In genomic region chrV:14612168-14612567, ce11 we compare ENCODE assay signal across 3 worm cellular contexts.
TF ChIP-seq lines count a peak whose summit lies in the region.

TSS of gene R11H6.5 (minus strand) at chrV:14612222.
TSS of gene ccnk-1 (plus strand) at chrV:14612548.

TF ChIP-seq in whole organism, L1 larva, 84 proteins besides CTCF, POLR2A, EP300 and RAD21 (continued from another document):
- TF ChIP-seq lsy-2 (tag; optimal IDR thresholded peaks at IDR 0.05; lab: Kevin White, UChicago), result peak; percentile 97 to 99
- TF ChIP-seq C34B4.2 (tag; optimal IDR thresholded peaks at IDR 0.05; lab: Kevin White, UChicago), result no peak
- TF ChIP-seq nhr-20 (tag; optimal IDR thresholded peaks at IDR 0.05; lab: Kevin White, UChicago), result peak; percentile 44
- TF ChIP-seq isw-1 (GFP tag; IDR thresholded peaks at IDR 0.05; lab: Robert Waterston, UW), result no peak
- no peak for TF ChIP-seq skn-1 (tag; optimal IDR thresholded peaks at IDR 0.05; lab: Kevin White, UChicago)
- TF ChIP-seq ama-1 (optimal IDR thresholded peaks at IDR 0.05; lab: Kevin White, UChicago), result no peak
- TF ChIP-seq egl-27 (tag; optimal IDR thresholded peaks at IDR 0.05; lab: Kevin White, UChicago), result no peak
- peak in 1 of 2 experiments; percentile 23 for TF ChIP-seq mdl-1 (tag; optimal IDR thresholded peaks at IDR 0.05; lab: Kevin White, UChicago)
- peak; percentile 56 for TF ChIP-seq lin-14 (GFP tag; optimal IDR thresholded peaks at IDR 0.05; lab: Kevin White, UChicago)
- TF ChIP-seq dpl-1 (GFP tag; optimal IDR thresholded peaks at IDR 0.05; lab: Kevin White, UChicago), result peak; percentile 38 to 73 (median 51)
- TF ChIP-seq fos-1 (tag; optimal IDR thresholded peaks at IDR 0.05; lab: Kevin White, UChicago), result peak; percentile 12
- no peak for TF ChIP-seq ceh-88 (GFP tag; IDR thresholded peaks at IDR 0.05; lab: Robert Waterston, UW)
- TF ChIP-seq lin-35 (GFP tag; optimal IDR thresholded peaks at IDR 0.05; lab: Kevin White, UChicago), result peak; percentile 53 to 75
- TF ChIP-seq unc-98 (GFP tag; IDR thresholded peaks at IDR 0.05; lab: Robert Waterston, UW), result no peak
- TF ChIP-seq hlh-4 (tag; optimal IDR thresholded peaks at IDR 0.05; lab: Kevin White, UChicago), result no peak
- no peak for TF ChIP-seq nhr-85 (tag; lab: Kevin White, UChicago)
- TF ChIP-seq snu-23 (GFP tag; optimal IDR thresholded peaks at IDR 0.05; lab: Kevin White, UChicago), result peak; percentile 65
- TF ChIP-seq pqm-1 (tag; optimal IDR thresholded peaks at IDR 0.05; lab: Kevin White, UChicago), result no peak
- TF ChIP-seq ceh-90 (tag; optimal IDR thresholded peaks at IDR 0.05; lab: Kevin White, UChicago), result no peak
- no peak for TF ChIP-seq ceh-63 (GFP tag; optimal IDR thresholded peaks at IDR 0.05; lab: Kevin White, UChicago)
- no peak for TF ChIP-seq egl-13 (tag; optimal IDR thresholded peaks at IDR 0.05; lab: Kevin White, UChicago)
- TF ChIP-seq ztf-4 (tag; optimal IDR thresholded peaks at IDR 0.05; lab: Kevin White, UChicago), result no peak
- TF ChIP-seq efl-3 (GFP tag; optimal IDR thresholded peaks at IDR 0.05; lab: Kevin White, UChicago), result no peak
- TF ChIP-seq nhr-71 (tag; optimal IDR thresholded peaks at IDR 0.05; lab: Kevin White, UChicago), result no peak
- TF ChIP-seq lin-39 (tag; optimal IDR thresholded peaks at IDR 0.05; lab: Kevin White, UChicago), result no peak
- no peak for TF ChIP-seq lin-13 (GFP tag; optimal IDR thresholded peaks at IDR 0.05; lab: Kevin White, UChicago)
- TF ChIP-seq elt-3 (tag; optimal IDR thresholded peaks at IDR 0.05; lab: Kevin White, UChicago), result peak in 2 of 6 experiments; percentile 2 to 28
- TF ChIP-seq hpl-2 (GFP tag; optimal IDR thresholded peaks at IDR 0.05; lab: Kevin White, UChicago), result no peak
- TF ChIP-seq nhr-84 (tag; optimal IDR thresholded peaks at IDR 0.05; lab: Kevin White, UChicago), result no peak
- no peak for TF ChIP-seq ceh-8 (GFP tag; optimal IDR thresholded peaks at IDR 0.05; lab: Kevin White, UChicago)
- TF ChIP-seq zip-4 (GFP tag; optimal IDR thresholded peaks at IDR 0.05; lab: Kevin White, UChicago), result no peak
- TF ChIP-seq unc-30 (tag; optimal IDR thresholded peaks at IDR 0.05; lab: Kevin White, UChicago), result no peak
- peak; percentile 60 to 61 for TF ChIP-seq efl-1 (optimal IDR thresholded peaks at IDR 0.05; lab: Kevin White, UChicago)
- peak; percentile 67 to 95 for TF ChIP-seq efl-1 (GFP tag; optimal IDR thresholded peaks at IDR 0.05 in 1 of 2; lab: Kevin White, UChicago)
- TF ChIP-seq blmp-1 (tag; optimal IDR thresholded peaks at IDR 0.05; lab: Kevin White, UChicago), result peak; percentile 60
- TF ChIP-seq mef-2 (tag; optimal IDR thresholded peaks at IDR 0.05; lab: Kevin White, UChicago), result no peak
- TF ChIP-seq nhr-12 (tag; optimal IDR thresholded peaks at IDR 0.05; lab: Kevin White, UChicago), result no peak
- TF ChIP-seq grh-1 (GFP tag; IDR thresholded peaks at IDR 0.05; lab: Robert Waterston, UW), result no peak
- TF ChIP-seq swsn-7 (tag; optimal IDR thresholded peaks at IDR 0.05; lab: Kevin White, UChicago), result peak; percentile 36
- TF ChIP-seq rnt-1 (tag; optimal IDR thresholded peaks at IDR 0.05; lab: Kevin White, UChicago), result peak; percentile 40
- TF ChIP-seq unc-62 (GFP tag; optimal IDR thresholded peaks at IDR 0.05; lab: Kevin White, UChicago), result no peak
- no peak for TF ChIP-seq Y116A8C.19 (tag; optimal IDR thresholded peaks at IDR 0.05; lab: Kevin White, UChicago; ENCODE audit: borderline replicate concordance)
- TF ChIP-seq C16A3.4 (tag; optimal IDR thresholded peaks at IDR 0.05; lab: Kevin White, UChicago), result peak; percentile 67
- no peak for TF ChIP-seq fkh-4 (tag; optimal IDR thresholded peaks at IDR 0.05; lab: Kevin White, UChicago; ENCODE audit: borderline replicate concordance)
- TF ChIP-seq tbx-2 (tag; optimal IDR thresholded peaks at IDR 0.05; lab: Kevin White, UChicago), result peak; percentile 31
- no peak for TF ChIP-seq nhr-237 (tag; optimal IDR thresholded peaks at IDR 0.05; lab: Kevin White, UChicago)

TF ChIP-seq in whole organism, L2 larva, 48 proteins besides CTCF, POLR2A, EP300 and RAD21 (continued from another document):
- TF ChIP-seq ZK546.5 (tag; optimal IDR thresholded peaks at IDR 0.05; lab: Kevin White, UChicago) (no peak), snpc-4 (tag; optimal IDR thresholded peaks at IDR 0.05; lab: Kevin White, UChicago) (no peak), mbf-1 (tag; optimal IDR thresholded peaks at IDR 0.05; lab: Kevin White, UChicago) (no peak), ztf-11 (tag; optimal IDR thresholded peaks at IDR 0.05; lab: Kevin White, UChicago) (no peak), lsy-2 (tag; optimal IDR thresholded peaks at IDR 0.05; lab: Kevin White, UChicago) (peak; percentile 92 to 99), unc-62 (GFP tag; optimal IDR thresholded peaks at IDR 0.05; lab: Kevin White, UChicago) (no peak), dmd-4 (tag; optimal IDR thresholded peaks at IDR 0.05; lab: Kevin White, UChicago) (no peak), nhr-25 (tag; optimal IDR thresholded peaks at IDR 0.05; lab: Kevin White, UChicago) (no peak), ceh-82 (tag; optimal IDR thresholded peaks at IDR 0.05; lab: Kevin White, UChicago) (no peak), C34F6.9 (tag; optimal IDR thresholded peaks at IDR 0.05; lab: Kevin White, UChicago) (peak; percentile 65), lin-13 (GFP tag; optimal IDR thresholded peaks at IDR 0.05; lab: Kevin White, UChicago) (peak; percentile 32), ama-1 (optimal IDR thresholded peaks at IDR 0.05; lab: Kevin White, UChicago) (no peak), nhr-12 (tag; optimal IDR thresholded peaks at IDR 0.05; lab: Kevin White, UChicago) (no peak), sma-3 (GFP tag; optimal IDR thresholded peaks at IDR 0.05; lab: Kevin White, UChicago) (no peak), crh-2 (tag; optimal IDR thresholded peaks at IDR 0.05; lab: Kevin White, UChicago) (peak; percentile 19), nhr-77 (tag; optimal IDR thresholded peaks at IDR 0.05; lab: Kevin White, UChicago) (no peak)

TF ChIP-seq in whole organism, L4 larva, 104 proteins besides CTCF, POLR2A, EP300 and RAD21 (continued from another document):
- peak; percentile 69 for TF ChIP-seq mes-2 (tag; optimal IDR thresholded peaks at IDR 0.05; lab: Kevin White, UChicago; ENCODE audit: poor library complexity, severe bottlenecking)
